Fruit fly (Drosophila melanogaster) whole organism, embryonic: ENCODE data around the gene CG7006.

ENCODE experiments used
- CG10209 ChIP-seq: fragments of 200-800 bp; sonication (Bioruptor generic); optimal IDR thresholded peaks from 3 replicates; lab custom pipeline; 2017; ENCODE audit warnings: missing biosample characterization, mild to moderate bottlenecking, missing genetic modification characterization, missing genetic modification reagents
- CG12155 ChIP-seq: fragments of 200-800 bp; sonication (Bioruptor generic); optimal IDR thresholded peaks from 3 replicates; lab custom pipeline; 2016; ENCODE audit warnings: missing biosample characterization, missing genetic modification characterization
- CG1233 ChIP-seq: fragments of 200-800 bp; sonication (Bioruptor generic); optimal IDR thresholded peaks from 4 replicates; lab custom pipeline; 2018; ENCODE audit warnings: missing biosample characterization, mild to moderate bottlenecking, missing genetic modification characterization
- CG13123 ChIP-seq: fragments of 200-800 bp; sonication (Bioruptor generic); optimal IDR thresholded peaks from 2 replicates; lab custom pipeline; 2016; ENCODE audit warnings: missing biosample characterization, missing genetic modification characterization
- CG14710 ChIP-seq: fragments of 200-800 bp; sonication (Bioruptor generic); optimal IDR thresholded peaks from 3 replicates; lab custom pipeline; 2019; ENCODE audit warnings: missing biosample characterization, mild to moderate bottlenecking, missing genetic modification characterization, moderate library complexity
- CG15073 ChIP-seq: fragments of 200-800 bp; sonication (Bioruptor generic); optimal IDR thresholded peaks from 2 replicates; lab custom pipeline; 2016; ENCODE audit warnings: missing biosample characterization, missing genetic modification characterization
- CG17361 ChIP-seq: fragments of 200-800 bp; sonication (Bioruptor generic); IDR thresholded peaks from 3 replicates; pipeline ENCODE4 v1.3.6; 2022; ENCODE audit warnings: missing biosample characterization, missing genetic modification characterization
- CG17385 ChIP-seq: fragments of 200-800 bp; sonication (Bioruptor generic); optimal IDR thresholded peaks from 3 replicates; lab custom pipeline; 2018; ENCODE audit warnings: missing biosample characterization, mild to moderate bottlenecking, missing genetic modification characterization
- CG1832 ChIP-seq: fragments of 200-800 bp; sonication (Bioruptor generic); optimal IDR thresholded peaks from 2 replicates; lab custom pipeline; 2017; ENCODE audit warnings: missing biosample characterization, mild to moderate bottlenecking, missing genetic modification characterization, inconsistent platforms
- CG18619 ChIP-seq: fragments of 200-800 bp; sonication (Bioruptor generic); optimal IDR thresholded peaks from 3 replicates; lab custom pipeline; 2017; ENCODE audit warnings: missing biosample characterization, mild to moderate bottlenecking, missing genetic modification characterization
- CG32532 ChIP-seq: fragments of 200-800 bp; sonication (Bioruptor generic); IDR thresholded peaks from 2 replicates; pipeline ENCODE4 v1.3.6; 2022; ENCODE audit warnings: missing biosample characterization, missing genetic modification characterization
- CG33213 ChIP-seq: fragments of 200-800 bp; sonication (Bioruptor generic); optimal IDR thresholded peaks from 3 replicates; lab custom pipeline; 2016; ENCODE audit warnings: missing biosample characterization, missing genetic modification characterization
- CG34224 ChIP-seq: fragments of 200-800 bp; sonication (Bioruptor generic); IDR thresholded peaks from 3 replicates; pipeline ENCODE4 v1.3.6; 2022; ENCODE audit warnings: missing biosample characterization, missing genetic modification characterization; ENCODE audit not compliant: partially characterized antibody
- CG3838 ChIP-seq: fragments of 200-800 bp; sonication (Bioruptor generic); optimal IDR thresholded peaks from 3 replicates; lab custom pipeline; 2016; ENCODE audit warnings: missing biosample characterization, missing genetic modification characterization
- CG4404 ChIP-seq: fragments of 200-800 bp; sonication (Bioruptor generic); IDR thresholded peaks from 2 replicates; pipeline ENCODE4 v1.3.6; 2022; ENCODE audit warnings: missing biosample characterization, missing genetic modification characterization
- CG6654 ChIP-seq: fragments of 200-800 bp; sonication (Bioruptor generic); optimal IDR thresholded peaks from 2 replicates; lab custom pipeline; 2017; ENCODE audit warnings: missing biosample characterization, mild to moderate bottlenecking, missing genetic modification characterization
- CG8359 ChIP-seq: fragments of 200-800 bp; sonication (Bioruptor generic); optimal IDR thresholded peaks from 2 replicates; lab custom pipeline; 2017; ENCODE audit warnings: missing biosample characterization, mild to moderate bottlenecking, missing genetic modification characterization, borderline replicate concordance
- CG8388 ChIP-seq: fragments of 200-800 bp; sonication (Bioruptor generic); optimal IDR thresholded peaks from 2 replicates; lab custom pipeline; 2019; ENCODE audit warnings: missing biosample characterization, mild to moderate bottlenecking, missing genetic modification characterization, moderate library complexity
- CG9727 ChIP-seq: fragments of 200-800 bp; sonication (Bioruptor generic); optimal IDR thresholded peaks from 3 replicates; lab custom pipeline; 2017; ENCODE audit warnings: missing biosample characterization, mild to moderate bottlenecking, missing genetic modification characterization
- CG9932 ChIP-seq: fragments of 200-800 bp; sonication (Bioruptor generic); IDR thresholded peaks from 2 replicates; pipeline ENCODE4 v1.3.6; 2022; ENCODE audit warnings: missing biosample characterization, missing genetic modification characterization
- Camta ChIP-seq: fragments of 200-800 bp; sonication (Bioruptor generic); optimal IDR thresholded peaks from 2 replicates; lab custom pipeline; 2016; ENCODE audit warnings: missing biosample characterization, missing genetic modification characterization
- Dek ChIP-seq: fragments of 200-800 bp; sonication (Bioruptor generic); optimal IDR thresholded peaks from 3 replicates; lab custom pipeline; 2019; ENCODE audit warnings: missing biosample characterization, mild to moderate bottlenecking, missing genetic modification characterization, moderate library complexity
- Eip74EF ChIP-seq, 2 experiments: fragments of 200-800 bp in 1 of 2; fragments of >200 bp in 1 of 2; sonication (Bioruptor generic) in 1 of 2; optimal IDR thresholded peaks; 2 replicates each; lab custom pipeline; 2017 to 2019; ENCODE audit warnings: missing biosample characterization in 2 of 2, missing genetic modification characterization in 2 of 2, mild to moderate bottlenecking in 1 of 2, moderate library complexity in 1 of 2
- Ets65A ChIP-seq: fragments of 200-800 bp; sonication (Bioruptor generic); peaks from one replicate; lab custom pipeline; 2016; ENCODE audit warnings: missing biosample characterization, missing genetic modification characterization
- HLH4C ChIP-seq: fragments of 200-800 bp; sonication (Bioruptor generic); IDR thresholded peaks from 3 replicates; pipeline ENCODE4 v1.3.6; 2022; ENCODE audit warnings: missing biosample characterization, missing genetic modification characterization; ENCODE audit not compliant: partially characterized antibody
- Hr78 ChIP-seq, 2 experiments: fragments of 200-800 bp in 1 of 2; fragments of >200 bp in 1 of 2; sonication (Bioruptor generic) in 1 of 2; optimal IDR thresholded peaks; 2 replicates each; lab custom pipeline; 2017 to 2019; ENCODE audit warnings: missing biosample characterization in 2 of 2, missing genetic modification characterization in 2 of 2, mild to moderate bottlenecking in 1 of 2, moderate library complexity in 1 of 2
- Max ChIP-seq: fragments of 200-800 bp; sonication (Bioruptor generic); optimal IDR thresholded peaks from 2 replicates; lab custom pipeline; 2016; ENCODE audit warnings: missing biosample characterization, mild to moderate bottlenecking, missing genetic modification characterization
- TFAM ChIP-seq: fragments of 200-800 bp; sonication (Bioruptor generic); optimal IDR thresholded peaks from 2 replicates; lab custom pipeline; 2017; ENCODE audit warnings: missing biosample characterization, missing genetic modification characterization, inconsistent platforms
- Xrp1 ChIP-seq: fragments of 200-800 bp; sonication (Bioruptor generic); IDR thresholded peaks from 2 replicates; pipeline ENCODE4 v1.3.6; 2022; ENCODE audit warnings: missing biosample characterization, missing genetic modification characterization
- ac ChIP-seq: fragments of 200-800 bp; sonication (Bioruptor generic); optimal IDR thresholded peaks from 3 replicates; lab custom pipeline; 2017; ENCODE audit warnings: missing biosample characterization, mild to moderate bottlenecking, missing genetic modification characterization
- bcd ChIP-seq: fragments of 200-800 bp; sonication (Bioruptor generic); optimal IDR thresholded peaks from 2 replicates; lab custom pipeline; 2017; ENCODE audit warnings: missing biosample characterization, mild to moderate bottlenecking, missing genetic modification characterization
- chif ChIP-seq, 2 experiments: fragments of 200-800 bp; sonication (Bioruptor generic); optimal IDR thresholded peaks; 3 replicates each; lab custom pipeline; 2016; ENCODE audit warnings: missing biosample characterization in 2 of 2, missing genetic modification characterization in 2 of 2
- da ChIP-seq: fragments of 200-800 bp; sonication (Bioruptor generic); optimal IDR thresholded peaks from 2 replicates; lab custom pipeline; 2016; ENCODE audit warnings: missing biosample characterization, missing genetic modification characterization
- dpn ChIP-seq, 2 experiments: fragments of 200-800 bp; sonication (Bioruptor generic); optimal IDR thresholded peaks; 3 replicates each; lab custom pipeline; 2016; ENCODE audit warnings: missing biosample characterization in 2 of 2, missing genetic modification characterization in 2 of 2
- emc ChIP-seq: fragments of 200-800 bp; sonication (Bioruptor generic); optimal IDR thresholded peaks from 2 replicates; lab custom pipeline; 2016; ENCODE audit warnings: missing biosample characterization, missing genetic modification characterization
- esg ChIP-seq: fragments of 200-800 bp; sonication (Bioruptor generic); conservative IDR thresholded peaks from 2 replicates; pipeline ENCODE4 v1.3.6; 2022; ENCODE audit warnings: missing biosample characterization, missing genetic modification characterization
- eve ChIP-seq, 2 experiments: fragments of >200 bp; optimal IDR thresholded peaks; 2 replicates each; lab custom pipeline; 2017; ENCODE audit warnings: missing biosample characterization in 2 of 2, missing genetic modification characterization in 2 of 2
- eyg ChIP-seq: fragments of 200-800 bp; sonication (Bioruptor generic); optimal IDR thresholded peaks from 3 replicates; lab custom pipeline; 2016; ENCODE audit warnings: missing biosample characterization, missing genetic modification characterization
- gcm ChIP-seq: fragments of 200-800 bp; sonication (Bioruptor generic); optimal IDR thresholded peaks from 2 replicates; lab custom pipeline; 2019; ENCODE audit warnings: missing biosample characterization, mild to moderate bottlenecking, missing genetic modification characterization, moderate library complexity
- her ChIP-seq: fragments of 200-800 bp; sonication (Bioruptor generic); optimal IDR thresholded peaks from 2 replicates; lab custom pipeline; 2016; ENCODE audit warnings: missing biosample characterization, missing genetic modification characterization
- kah ChIP-seq: fragments of 200-800 bp; sonication (Bioruptor generic); optimal IDR thresholded peaks from 2 replicates; lab custom pipeline; 2018; ENCODE audit warnings: missing biosample characterization, mild to moderate bottlenecking, missing genetic modification characterization
- lola ChIP-seq, 3 experiments: fragments of >200 bp in 2 of 3; fragments of 200-800 bp in 1 of 3; sonication (Bioruptor generic) in 1 of 3; optimal IDR thresholded peaks; 2 replicates each; lab custom pipeline; 2017 to 2019; ENCODE audit warnings: missing biosample characterization in 3 of 3, missing genetic modification characterization in 3 of 3, mild to moderate bottlenecking in 1 of 3, moderate library complexity in 1 of 3
- prd ChIP-seq, 3 experiments: fragments of >200 bp in 2 of 3; fragments of 200-800 bp in 1 of 3; sonication (Bioruptor generic) in 1 of 3; optimal IDR thresholded peaks in 2 of 3; IDR thresholded peaks in 1 of 3; 2 replicates in 2 of 3; 3 replicates in 1 of 3; pipeline versions ENCODE4 v1.3.6 to Lab custom; 2017 to 2022; ENCODE audit warnings: missing biosample characterization in 1 of 3, missing genetic modification characterization in 1 of 3
- psq ChIP-seq: fragments of 200-800 bp; sonication (Bioruptor generic); optimal IDR thresholded peaks from 2 replicates; lab custom pipeline; 2017; ENCODE audit warnings: missing biosample characterization, missing genetic modification characterization
- ssp ChIP-seq: fragments of 200-800 bp; sonication (Bioruptor generic); IDR thresholded peaks from 2 replicates; pipeline ENCODE4 v1.3.6; 2022; ENCODE audit warnings: missing biosample characterization, missing genetic modification characterization
- ttk ChIP-seq: fragments of 200-800 bp; sonication (Bioruptor generic); IDR thresholded peaks from 2 replicates; pipeline ENCODE4 v2.1.2; 2022; ENCODE audit warnings: missing biosample characterization, missing genetic modification characterization
- vnd ChIP-seq: fragments of 200-800 bp; sonication (Bioruptor generic); IDR thresholded peaks from 3 replicates; pipeline ENCODE4 v1.3.6; 2022; ENCODE audit warnings: missing biosample characterization, missing genetic modification characterization; ENCODE audit not compliant: partially characterized antibody
- wek ChIP-seq: fragments of 200-800 bp; sonication (Bioruptor generic); optimal IDR thresholded peaks from 3 replicates; lab custom pipeline; 2018; ENCODE audit warnings: missing biosample characterization, mild to moderate bottlenecking, missing genetic modification characterization, moderate library complexity

Gene CG7006

dm6 chr3R:24870389-24871048 is 20.1 kb downstream of the CG7006 start, which contains the start of gene CycB3 (continued):
- peak in 1 of 2 experiments; percentile 25 for TF ChIP-seq chif (GFP tag; optimal IDR thresholded peaks at IDR 0.05; lab: Kevin White, UChicago)
- no peak for TF ChIP-seq TFAM
- no peak for TF ChIP-seq eve (GFP tag; optimal IDR thresholded peaks at IDR 0.05; lab: Kevin White, UChicago)
- no peak for TF ChIP-seq CG15073
- peak; percentile 23 for TF ChIP-seq CG9727 (GFP tag; lab: Kevin White, UChicago)
- peak in 1 of 2 experiments; percentile 2 for TF ChIP-seq dpn (GFP tag; optimal IDR thresholded peaks at IDR 0.05; lab: Kevin White, UChicago)
- no peak for TF ChIP-seq CG10209 (GFP tag; lab: Kevin White, UChicago)
- peak; percentile 26 for TF ChIP-seq CG18619 (GFP tag; lab: Kevin White, UChicago)
- peak; percentile 48 for TF ChIP-seq her
- TF ChIP-seq CG12155 (GFP tag; lab: Kevin White, UChicago) = peak; percentile 6
- peak; percentile 34 for TF ChIP-seq bcd
- TF ChIP-seq ssp (GFP tag; lab: Robert Waterston, UW) = peak; percentile 74
- peak; percentile 100 for TF ChIP-seq wek
- no peak for TF ChIP-seq gcm (GFP tag; lab: Kevin White, UChicago)
- TF ChIP-seq Hr78 (GFP tag; optimal IDR thresholded peaks at IDR 0.05; lab: Kevin White, UChicago) = no peak
- TF ChIP-seq da (GFP tag; lab: Kevin White, UChicago) = peak; percentile 34
- no peak for TF ChIP-seq CG34224 (GFP tag; lab: Robert Waterston, UW)
- TF ChIP-seq vnd (GFP tag; lab: Robert Waterston, UW) = no peak
- TF ChIP-seq lola (GFP tag; optimal IDR thresholded peaks at IDR 0.05; lab: Kevin White, UChicago) = no peak
- no peak for TF ChIP-seq CG8359 (GFP tag; lab: Kevin White, UChicago)
- peak; percentile 35 for TF ChIP-seq ac (GFP tag; lab: Kevin White, UChicago)
- TF ChIP-seq CG9932 (GFP tag; lab: Robert Waterston, UW) = no peak
- no peak for TF ChIP-seq eyg (GFP tag; lab: Kevin White, UChicago)
- no peak for TF ChIP-seq CG32532 (GFP tag; lab: Robert Waterston, UW)
- no peak for TF ChIP-seq psq (GFP tag; lab: Kevin White, UChicago)
- peak; percentile 63 for TF ChIP-seq CG33213 (GFP tag; lab: Kevin White, UChicago)
- TF ChIP-seq esg = no peak
- no peak for TF ChIP-seq CG17361 (GFP tag; lab: Robert Waterston, UW)
- TF ChIP-seq Camta (GFP tag; lab: Kevin White, UChicago) = no peak
- TF ChIP-seq CG14710 = peak; percentile 84
- no peak for TF ChIP-seq Xrp1 (GFP tag; lab: Robert Waterston, UW)
- TF ChIP-seq CG17385 = peak; percentile 34
- TF ChIP-seq kah (GFP tag; lab: Kevin White, UChicago) = no peak
- no peak for TF ChIP-seq Dek (tag; lab: Kevin White, UChicago)
- TF ChIP-seq CG4404 (GFP tag; lab: Robert Waterston, UW) = no peak
- peak; percentile 9 for TF ChIP-seq Ets65A (GFP tag; lab: Kevin White, UChicago)
- TF ChIP-seq ttk (GFP tag; lab: Robert Waterston, UW) = peak; percentile 20; the same call in 1 of the 2 replicates
- no peak for TF ChIP-seq CG6654 (GFP tag; lab: Kevin White, UChicago)
- TF ChIP-seq Max (GFP tag; lab: Kevin White, UChicago) = no peak
- no peak for TF ChIP-seq prd (optimal IDR thresholded peaks at IDR 0.05; lab: Kevin White, UChicago)
- TF ChIP-seq prd (GFP tag; IDR thresholded peaks at IDR 0.05; lab: Robert Waterston, UW) = 0 out of 3 replicates have a peak, but pooled peaks have one; percentile 13
- TF ChIP-seq Eip74EF (GFP tag; optimal IDR thresholded peaks at IDR 0.05; lab: Kevin White, UChicago) = no peak
- no peak for TF ChIP-seq CG8388
- peak; percentile 11 for TF ChIP-seq CG1233 (GFP tag; lab: Kevin White, UChicago)
- TF ChIP-seq emc (GFP tag; lab: Kevin White, UChicago) = no peak
- no peak for TF ChIP-seq CG13123
- no peak for TF ChIP-seq HLH4C
- no peak for TF ChIP-seq CG3838 (GFP tag; lab: Kevin White, UChicago)
- TF ChIP-seq CG1832 (GFP tag; lab: Kevin White, UChicago) = no peak
